Fruit fly (Drosophila melanogaster) whole organism, adult: ENCODE data around the gene CG7889.

ENCODE experiments used
- CG11617 ChIP-seq: fragments of 200-800 bp; sonication (Bioruptor generic); optimal IDR thresholded peaks from 2 replicates; lab custom pipeline; 2017; ENCODE audit warnings: mild to moderate bottlenecking, missing biosample characterization, missing genetic modification reagents, missing genetic modification characterization
- CG12768 ChIP-seq: fragments of 200-800 bp; sonication (Bioruptor generic); optimal IDR thresholded peaks from 2 replicates; lab custom pipeline; 2017; ENCODE audit warnings: missing biosample characterization, missing genetic modification characterization, mild to moderate bottlenecking, moderate library complexity, missing genetic modification reagents
- CG14711 ChIP-seq: fragments of 200-800 bp; sonication (Bioruptor generic); optimal IDR thresholded peaks from 2 replicates; lab custom pipeline; 2018; ENCODE audit warnings: missing biosample characterization, mild to moderate bottlenecking, missing genetic modification characterization, moderate library complexity
- CG1620 ChIP-seq: fragments of 200-800 bp; sonication (Bioruptor generic); optimal IDR thresholded peaks from 2 replicates; lab custom pipeline; 2016; ENCODE audit warnings: missing biosample characterization, missing genetic modification characterization
- CG33017 ChIP-seq: fragments of 200-800 bp; sonication (Bioruptor generic); optimal IDR thresholded peaks from 2 replicates; lab custom pipeline; 2018; ENCODE audit warnings: missing biosample characterization, mild to moderate bottlenecking, missing genetic modification characterization, moderate library complexity
- CG5204 ChIP-seq: fragments of 200-800 bp; sonication (Bioruptor generic); optimal IDR thresholded peaks from 2 replicates; lab custom pipeline; 2016; ENCODE audit warnings: missing biosample characterization, missing genetic modification characterization
- CG7045 ChIP-seq: fragments of 200-800 bp; sonication (Bioruptor generic); optimal IDR thresholded peaks from 2 replicates; lab custom pipeline; 2017; ENCODE audit warnings: missing biosample characterization, mild to moderate bottlenecking, missing genetic modification characterization
- CG7101 ChIP-seq: fragments of 200-800 bp; sonication (Bioruptor generic); optimal IDR thresholded peaks from 2 replicates; lab custom pipeline; 2018; ENCODE audit warnings: missing biosample characterization, mild to moderate bottlenecking, missing genetic modification characterization, moderate library complexity
- Clk ChIP-seq: fragments of 200-800 bp; sonication (Bioruptor generic); optimal IDR thresholded peaks from 2 replicates; lab custom pipeline; 2017; ENCODE audit warnings: missing biosample characterization, missing genetic modification characterization
- Crg-1 ChIP-seq: fragments of 200-800 bp; sonication (Bioruptor generic); optimal IDR thresholded peaks from 2 replicates; lab custom pipeline; 2016; ENCODE audit warnings: missing biosample characterization, missing genetic modification characterization
- Hr96 ChIP-seq: fragments of 200-800 bp; sonication (Bioruptor generic); optimal IDR thresholded peaks from 2 replicates; lab custom pipeline; 2016; ENCODE audit warnings: missing biosample characterization, missing genetic modification characterization
- Mnt ChIP-seq: fragments of 200-800 bp; sonication (Bioruptor generic); optimal IDR thresholded peaks from 2 replicates; lab custom pipeline; 2016; ENCODE audit warnings: missing biosample characterization, mild to moderate bottlenecking, missing genetic modification characterization
- bab1 ChIP-seq: fragments of 200-800 bp; sonication (Bioruptor generic); optimal IDR thresholded peaks from 3 replicates; lab custom pipeline; 2019; ENCODE audit warnings: missing biosample characterization, mild to moderate bottlenecking, missing genetic modification characterization, moderate library complexity
- cic ChIP-seq: fragments of 200-800 bp; sonication (Bioruptor generic); optimal IDR thresholded peaks from 2 replicates; lab custom pipeline; 2017; ENCODE audit warnings: missing biosample characterization, mild to moderate bottlenecking, missing genetic modification characterization, moderate library complexity
- cnc ChIP-seq, 2 experiments: fragments of >200 bp; optimal IDR thresholded peaks; 2 replicates each; lab custom pipeline; 2017
- kay ChIP-seq: fragments of 200-800 bp; sonication (Bioruptor generic); peaks from one replicate; lab custom pipeline; 2016; ENCODE audit warnings: missing biosample characterization, missing genetic modification characterization, borderline replicate concordance
- ovo ChIP-seq: fragments of 200-800 bp; sonication (Bioruptor generic); optimal IDR thresholded peaks from 2 replicates; lab custom pipeline; 2016; ENCODE audit warnings: missing biosample characterization, missing genetic modification characterization
- pad ChIP-seq: fragments of 200-800 bp; sonication (Bioruptor generic); optimal IDR thresholded peaks from 3 replicates; lab custom pipeline; 2017; ENCODE audit warnings: missing biosample characterization, missing genetic modification characterization, mild to moderate bottlenecking, moderate library complexity, missing genetic modification reagents
- tj ChIP-seq: fragments of 200-800 bp; sonication (Bioruptor generic); optimal IDR thresholded peaks from 3 replicates; lab custom pipeline; 2017; ENCODE audit warnings: missing biosample characterization, mild to moderate bottlenecking, missing genetic modification characterization, moderate library complexity
- toe ChIP-seq: fragments of 200-800 bp; sonication (Bioruptor generic); optimal IDR thresholded peaks from 2 replicates; lab custom pipeline; 2016; ENCODE audit warnings: missing biosample characterization, missing genetic modification characterization

The CG7889 gene

DNA sequence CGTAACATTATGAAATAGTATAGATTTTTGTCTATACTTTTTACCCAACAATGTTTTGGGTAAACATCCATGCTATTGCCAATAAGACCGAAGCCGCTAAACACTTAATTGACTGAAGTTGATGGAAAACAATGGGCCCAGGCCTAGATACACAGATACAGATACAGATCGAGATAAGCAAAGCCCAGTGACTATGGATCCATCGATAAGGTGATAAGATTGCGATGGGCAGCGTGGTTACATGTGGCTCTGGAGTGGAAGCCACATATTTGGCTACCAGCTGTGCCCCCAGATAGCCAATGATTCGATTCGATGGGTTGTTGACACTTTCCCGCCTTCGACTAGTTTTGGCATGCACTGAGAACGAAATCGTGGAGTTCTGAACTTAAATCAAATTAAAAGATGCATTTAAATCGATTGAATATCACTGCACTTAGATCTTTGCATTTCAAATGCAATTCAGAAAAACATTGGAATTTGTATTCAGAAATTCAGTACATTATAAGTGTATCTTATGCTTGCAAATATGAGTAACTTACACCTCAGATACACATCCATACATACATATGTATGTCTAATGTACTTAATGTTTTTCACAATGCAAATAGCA is 3.1 kb upstream of the CG7889 start:
- TF ChIP-seq pad (GFP tag; lab: Kevin White, UChicago) (no peak), Mnt (GFP tag; lab: Kevin White, UChicago) (peak; percentile 59)

DNA sequence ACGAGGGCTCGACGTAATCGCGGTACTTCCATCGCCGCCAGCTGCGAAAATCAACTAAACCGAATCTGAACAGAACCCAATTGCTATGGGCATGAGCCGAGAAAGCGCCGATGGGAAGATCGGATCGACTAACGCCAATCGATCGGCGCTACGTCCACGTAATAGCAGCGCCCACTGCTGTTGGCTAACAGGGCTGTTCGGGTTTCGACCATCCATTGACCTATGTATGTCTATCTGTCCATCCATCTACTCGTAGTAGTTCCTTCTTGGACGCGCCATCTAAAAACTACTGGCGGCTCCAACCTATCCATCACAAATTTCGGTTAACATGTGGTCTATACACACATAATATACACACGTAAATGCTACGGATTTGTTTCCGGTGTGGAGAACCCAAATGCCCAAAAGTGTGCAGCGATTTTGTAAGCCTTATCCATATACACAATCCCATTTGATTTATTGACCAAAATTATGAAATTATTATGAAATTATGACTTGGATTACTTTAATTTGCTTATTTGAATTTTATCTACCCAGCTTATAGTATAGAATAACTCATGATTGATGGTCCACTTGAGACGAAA is 1.5 kb upstream of the CG7889 start, which contains the start of gene CG14196:
Gene CG14196 (minus strand): TSS at position 51 of the 584 bp plus-strand sequence.
- TF ChIP-seq toe (no peak), Hr96 (GFP tag; lab: Kevin White, UChicago) (no peak), CG1620 (GFP tag; lab: Kevin White, UChicago) (no peak), Mnt (GFP tag; lab: Kevin White, UChicago) (no peak), cic (peak; percentile 33)

DNA sequence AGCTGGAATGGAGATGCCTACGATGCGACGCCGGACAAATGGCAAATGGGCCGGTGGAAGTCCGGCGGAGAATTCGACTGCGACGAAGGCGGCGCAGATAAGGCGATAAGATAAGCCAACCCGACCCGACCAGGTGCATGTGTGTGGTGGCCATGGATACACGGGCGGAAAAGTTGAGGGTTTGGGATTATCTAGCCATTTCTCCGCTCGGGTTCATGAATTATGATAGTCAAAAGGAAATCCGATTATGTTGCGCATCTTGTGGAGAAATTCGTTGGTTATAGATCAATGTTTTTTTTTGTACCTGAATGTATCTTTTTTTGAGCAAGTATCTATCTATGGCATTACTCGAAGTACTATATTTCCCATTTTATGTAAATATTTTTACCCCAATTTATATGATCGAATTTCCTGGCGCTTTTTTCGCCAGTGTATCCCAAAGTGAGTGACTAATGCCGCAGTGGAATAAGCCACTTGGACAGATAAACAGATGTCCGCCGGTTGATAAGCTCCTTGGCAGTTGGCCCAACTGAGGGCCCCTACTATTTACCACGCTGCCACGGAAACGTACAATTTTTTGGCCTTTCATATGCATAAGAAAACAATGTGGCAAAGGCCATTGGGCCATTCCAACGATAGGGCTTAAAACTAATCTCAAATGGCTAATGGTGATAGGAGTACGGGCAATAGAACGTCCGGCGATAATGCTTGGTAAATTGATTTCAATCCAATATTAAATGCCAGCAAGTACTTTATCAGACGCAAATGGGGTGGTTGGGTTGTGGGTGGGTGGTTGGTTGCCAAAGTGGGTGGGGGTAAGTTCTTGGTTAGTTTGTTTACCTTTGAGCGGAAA is 4.0 kb downstream of the CG7889 start, which contains the start of gene CG7992:
Gene CG7992 (minus strand): TSS at position 51 of the 853 bp plus-strand sequence.
- peak; percentile 33 for TF ChIP-seq tj (GFP tag; lab: Kevin White, UChicago)
- TF ChIP-seq ovo = no peak
- TF ChIP-seq CG33017 (tag; lab: Kevin White, UChicago) = peak; percentile 23
- peak; percentile 75 for TF ChIP-seq CG11617
- peak; percentile 24 for TF ChIP-seq CG5204 (GFP tag; lab: Kevin White, UChicago)
- TF ChIP-seq Mnt (GFP tag; lab: Kevin White, UChicago) = peak; percentile 39
- TF ChIP-seq Crg-1 (GFP tag; lab: Kevin White, UChicago) = peak; percentile 9
- TF ChIP-seq toe = peak; percentile 28
- peak; percentile 64 for TF ChIP-seq Hr96 (GFP tag; lab: Kevin White, UChicago)
- peak; percentile 28 for TF ChIP-seq CG12768 (GFP tag; lab: Kevin White, UChicago)
- TF ChIP-seq pad (GFP tag; lab: Kevin White, UChicago) = peak; percentile 31
- TF ChIP-seq CG1620 (GFP tag; lab: Kevin White, UChicago) = peak; percentile 3
- no peak for TF ChIP-seq cic
- TF ChIP-seq cnc (optimal IDR thresholded peaks at IDR 0.05; lab: Kevin White, UChicago) = no peak
- TF ChIP-seq CG14711 (tag; lab: Kevin White, UChicago) = peak; percentile 59
- TF ChIP-seq Clk (GFP tag; lab: Kevin White, UChicago) = no peak
- TF ChIP-seq CG7101 (tag; lab: Kevin White, UChicago) = peak; percentile 58
- TF ChIP-seq bab1 (GFP tag; lab: Kevin White, UChicago) = no peak
- peak; percentile 94 for TF ChIP-seq kay
- TF ChIP-seq CG7045 (GFP tag; lab: Kevin White, UChicago) = no peak

DNA sequence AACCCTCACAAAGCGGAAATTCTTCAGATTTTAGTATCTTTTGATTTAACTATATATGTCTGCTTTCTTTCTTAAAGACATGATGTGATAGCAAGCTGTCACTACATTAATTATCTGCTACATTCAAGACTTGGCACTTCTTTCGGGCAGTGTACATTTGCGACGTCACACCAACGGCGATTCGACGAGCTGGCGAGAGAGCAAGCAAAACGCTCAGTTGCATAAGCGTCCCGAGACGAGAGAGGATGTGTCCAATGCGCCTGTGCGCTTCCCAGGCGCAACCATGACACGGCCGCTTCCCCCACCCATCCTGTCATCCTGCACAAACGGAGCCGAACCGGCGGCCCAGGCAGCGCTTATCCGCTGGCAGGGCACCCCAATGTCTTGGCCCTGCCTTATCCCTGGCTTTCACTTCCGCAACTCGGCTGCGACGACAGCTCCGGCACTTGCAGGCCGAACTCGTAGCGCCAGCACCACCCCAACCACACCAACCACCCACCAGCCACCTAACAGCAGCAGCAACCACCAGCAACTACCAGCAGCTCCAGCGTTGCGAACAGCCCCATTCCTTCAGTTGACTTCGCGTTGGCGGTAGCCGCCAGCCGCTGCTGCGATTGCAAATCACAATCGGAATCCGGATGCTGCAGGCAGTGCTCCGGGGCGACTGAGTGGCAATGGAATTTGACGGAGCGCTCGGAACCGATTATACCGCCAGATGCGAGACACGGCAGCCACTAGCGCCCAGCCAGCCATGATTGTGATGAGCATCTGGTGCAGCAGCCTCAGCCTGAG is 5.2 kb downstream of the CG7889 start, which contains the start of gene Hs3st-B:
Gene Hs3st-B (plus strand): TSS at position 214 of the 792 bp plus-strand sequence.
- no peak for TF ChIP-seq pad (GFP tag; lab: Kevin White, UChicago)
- no peak for TF ChIP-seq Crg-1 (GFP tag; lab: Kevin White, UChicago)
- no peak for TF ChIP-seq CG7045 (GFP tag; lab: Kevin White, UChicago)
- TF ChIP-seq CG1620 (GFP tag; lab: Kevin White, UChicago) = no peak
- TF ChIP-seq CG14711 (tag; lab: Kevin White, UChicago) = no peak
- no peak for TF ChIP-seq Hr96 (GFP tag; lab: Kevin White, UChicago)
- TF ChIP-seq cnc (optimal IDR thresholded peaks at IDR 0.05; lab: Kevin White, UChicago) = no peak
- no peak for TF ChIP-seq CG5204 (GFP tag; lab: Kevin White, UChicago)
- no peak for TF ChIP-seq bab1 (GFP tag; lab: Kevin White, UChicago)
- no peak for TF ChIP-seq ovo

DNA sequence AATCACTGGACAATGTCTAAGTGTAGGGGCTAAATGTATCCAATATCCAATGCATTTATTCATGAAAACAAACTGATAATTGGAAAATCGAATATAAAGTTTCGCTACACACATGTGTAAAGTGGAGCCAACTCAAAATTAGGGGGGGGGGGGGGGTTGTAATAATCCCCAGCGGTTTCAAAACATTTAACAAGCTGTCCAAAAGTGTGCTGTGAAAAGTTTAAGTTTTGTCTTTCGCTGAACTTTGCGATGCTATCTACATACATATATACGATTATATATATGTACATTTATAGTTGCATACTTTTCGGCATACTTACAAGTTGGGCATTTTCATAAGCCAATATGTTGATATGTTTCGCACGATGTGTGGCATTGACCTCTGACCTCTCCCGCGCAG is 5.9 kb downstream of the CG7889 start:
- TF ChIP-seq pad (GFP tag; lab: Kevin White, UChicago) = no peak
- TF ChIP-seq kay = no peak
- TF ChIP-seq CG11617 = no peak
- TF ChIP-seq CG1620 (GFP tag; lab: Kevin White, UChicago) = no peak
- no peak for TF ChIP-seq CG14711 (tag; lab: Kevin White, UChicago)
- TF ChIP-seq Clk (GFP tag; lab: Kevin White, UChicago) = no peak
- no peak for TF ChIP-seq CG7045 (GFP tag; lab: Kevin White, UChicago)
- TF ChIP-seq CG12768 (GFP tag; lab: Kevin White, UChicago) = no peak
- no peak for TF ChIP-seq CG33017 (tag; lab: Kevin White, UChicago)

DNA sequence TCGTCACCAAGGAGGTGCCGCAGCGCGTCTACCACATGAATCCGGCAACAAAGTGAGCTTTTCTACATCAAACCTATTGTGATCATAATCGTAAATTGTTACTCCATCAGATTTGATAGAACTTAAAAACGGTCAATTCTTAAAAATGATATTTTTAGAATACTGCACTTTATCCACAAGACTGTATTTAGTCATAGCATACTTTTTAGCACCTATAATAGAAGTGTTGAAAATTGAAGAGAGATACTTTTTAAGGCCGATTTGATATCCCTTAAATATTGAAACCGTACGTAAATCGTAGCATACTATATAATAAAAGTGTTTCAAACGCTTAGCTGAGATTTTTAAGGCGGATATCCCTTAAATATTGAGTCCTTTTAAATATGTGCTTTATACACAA is 6.7 kb downstream of the CG7889 start:
- TF ChIP-seq ovo = no peak
- no peak for TF ChIP-seq CG33017 (tag; lab: Kevin White, UChicago)
- TF ChIP-seq CG14711 (tag; lab: Kevin White, UChicago) = no peak
- TF ChIP-seq bab1 (GFP tag; lab: Kevin White, UChicago) = no peak
- no peak for TF ChIP-seq CG5204 (GFP tag; lab: Kevin White, UChicago)
- no peak for TF ChIP-seq Hr96 (GFP tag; lab: Kevin White, UChicago)
- TF ChIP-seq CG7045 (GFP tag; lab: Kevin White, UChicago) = no peak
- no peak for TF ChIP-seq Clk (GFP tag; lab: Kevin White, UChicago)
- TF ChIP-seq cnc (optimal IDR thresholded peaks at IDR 0.05; lab: Kevin White, UChicago) = no peak
- no peak for TF ChIP-seq CG1620 (GFP tag; lab: Kevin White, UChicago)
- no peak for TF ChIP-seq tj (GFP tag; lab: Kevin White, UChicago)
